Fruit fly (Drosophila melanogaster) whole organism, prepupa: Measurements from ENCODE around the gene Elp1.
A peak's percentile ranks its signal among the peaks of the same experiment; 100 is the strongest.

Experiments used
- Blimp-1 ChIP-seq: fragments of 200-800 bp; sonication (Bioruptor generic); optimal IDR thresholded peaks from 3 replicates; lab custom pipeline; 2017; ENCODE audit warnings: missing biosample characterization, missing genetic modification characterization, mild to moderate bottlenecking, moderate library complexity, missing genetic modification reagents
- CG11294 ChIP-seq: fragments of 200-800 bp; sonication (Bioruptor generic); IDR thresholded peaks from 2 replicates; pipeline ENCODE4 v1.3.6; 2022; ENCODE audit warnings: missing biosample characterization, missing genetic modification characterization
- CG11902 ChIP-seq: fragments of 200-800 bp; sonication (Bioruptor generic); optimal IDR thresholded peaks from 3 replicates; lab custom pipeline; 2016; ENCODE audit warnings: missing biosample characterization, missing genetic modification characterization
- CG15336 ChIP-seq: fragments of 200-800 bp; sonication (Bioruptor generic); IDR thresholded peaks from 2 replicates; pipeline ENCODE4 v1.3.6; 2022; ENCODE audit warnings: missing biosample characterization, missing genetic modification characterization
- CG1621 ChIP-seq: fragments of 200-800 bp; sonication (Bioruptor generic); optimal IDR thresholded peaks from 3 replicates; lab custom pipeline; 2018; ENCODE audit warnings: missing biosample characterization, mild to moderate bottlenecking, missing genetic modification characterization
- CG3032 ChIP-seq: fragments of 200-800 bp; optimal IDR thresholded peaks from 2 replicates; lab custom pipeline; 2019; ENCODE audit warnings: missing biosample characterization, mild to moderate bottlenecking, missing genetic modification characterization, moderate library complexity
- CG31627 ChIP-seq: fragments of 200-800 bp; sonication (Bioruptor generic); optimal IDR thresholded peaks from 3 replicates; lab custom pipeline; 2016; ENCODE audit warnings: missing biosample characterization, missing genetic modification characterization
- CG32006 ChIP-seq: fragments of 200-800 bp; sonication (Bioruptor generic); optimal IDR thresholded peaks from 3 replicates; lab custom pipeline; 2017; ENCODE audit warnings: missing biosample characterization, mild to moderate bottlenecking, missing genetic modification characterization
- CG34406 ChIP-seq: fragments of 200-800 bp; sonication (Bioruptor generic); optimal IDR thresholded peaks from 3 replicates; lab custom pipeline; 2016; ENCODE audit warnings: missing biosample characterization, missing genetic modification characterization
- CG3919 ChIP-seq: fragments of 200-800 bp; sonication (Bioruptor generic); optimal IDR thresholded peaks from 3 replicates; lab custom pipeline; 2016; ENCODE audit warnings: missing biosample characterization, missing genetic modification characterization
- CG4318 ChIP-seq: fragments of 200-800 bp; sonication (Bioruptor generic); optimal IDR thresholded peaks from 3 replicates; lab custom pipeline; 2017; ENCODE audit warnings: missing biosample characterization, mild to moderate bottlenecking, missing genetic modification characterization
- CG6163 ChIP-seq: fragments of 200-800 bp; sonication (Bioruptor generic); IDR thresholded peaks from 3 replicates; pipeline ENCODE4 v1.3.6; 2022; ENCODE audit warnings: missing biosample characterization, missing genetic modification characterization
- CG6276 ChIP-seq: fragments of 200-800 bp; sonication (Bioruptor generic); optimal IDR thresholded peaks from 2 replicates; lab custom pipeline; 2017; ENCODE audit warnings: missing biosample characterization, mild to moderate bottlenecking, missing genetic modification characterization
- CG6792 ChIP-seq: fragments of 200-800 bp; sonication (Bioruptor generic); optimal IDR thresholded peaks from 3 replicates; lab custom pipeline; 2016; ENCODE audit warnings: missing biosample characterization, missing genetic modification characterization
- CG6808 ChIP-seq: fragments of 200-800 bp; sonication (Bioruptor generic); optimal IDR thresholded peaks from 3 replicates; lab custom pipeline; 2017; ENCODE audit warnings: missing biosample characterization, missing genetic modification characterization, mild to moderate bottlenecking, moderate library complexity, missing genetic modification reagents
- CG6854 ChIP-seq: fragments of 200-800 bp; sonication (Bioruptor generic); optimal IDR thresholded peaks from 2 replicates; lab custom pipeline; 2017; ENCODE audit warnings: missing biosample characterization, mild to moderate bottlenecking, missing genetic modification characterization
- CG7368 ChIP-seq: fragments of 200-800 bp; sonication (Bioruptor generic); optimal IDR thresholded peaks from 3 replicates; lab custom pipeline; 2016; ENCODE audit warnings: missing biosample characterization, missing genetic modification characterization
- CG8119 ChIP-seq: fragments of 200-800 bp; sonication (Bioruptor generic); IDR thresholded peaks from 3 replicates; pipeline ENCODE4 v1.3.6; 2022; ENCODE audit warnings: missing biosample characterization, missing genetic modification characterization
- CG8319 ChIP-seq: fragments of 200-800 bp; sonication (Bioruptor generic); optimal IDR thresholded peaks from 3 replicates; lab custom pipeline; 2016; ENCODE audit warnings: missing biosample characterization, missing genetic modification characterization
- CG8632 ChIP-seq: fragments of 200-800 bp; sonication (Bioruptor generic); optimal IDR thresholded peaks from 3 replicates; lab custom pipeline; 2016; ENCODE audit warnings: missing biosample characterization, missing genetic modification characterization
- CG9139 ChIP-seq: fragments of 200-800 bp; sonication (Bioruptor generic); optimal IDR thresholded peaks from 3 replicates; lab custom pipeline; 2017; ENCODE audit warnings: missing biosample characterization, mild to moderate bottlenecking, missing genetic modification characterization
- Eip78C ChIP-seq: fragments of 200-800 bp; sonication (Bioruptor generic); peaks from one replicate; lab custom pipeline; 2016; ENCODE audit warnings: missing biosample characterization, missing genetic modification characterization
- Eip93F ChIP-seq: fragments of 200-800 bp; sonication (Bioruptor generic); optimal IDR thresholded peaks from 2 replicates; lab custom pipeline; 2016; ENCODE audit warnings: missing biosample characterization, mild to moderate bottlenecking, missing genetic modification characterization
- Ets21C ChIP-seq: fragments of 200-800 bp; sonication (Bioruptor generic); optimal IDR thresholded peaks from 3 replicates; lab custom pipeline; 2016; ENCODE audit warnings: missing biosample characterization, missing genetic modification characterization
- Hr38 ChIP-seq: sonication (Bioruptor generic); optimal IDR thresholded peaks from 2 replicates; lab custom pipeline; 2016; ENCODE audit warnings: missing biosample characterization, missing genetic modification characterization
- Hr39 ChIP-seq: fragments of 200-800 bp; sonication (Bioruptor generic); optimal IDR thresholded peaks from 2 replicates; lab custom pipeline; 2016; ENCODE audit warnings: missing biosample characterization, missing genetic modification characterization
- Hr4 ChIP-seq: fragments of 200-800 bp; sonication (Bioruptor generic); optimal IDR thresholded peaks from 3 replicates; lab custom pipeline; 2016; ENCODE audit warnings: missing biosample characterization, missing genetic modification characterization
- Lpt ChIP-seq: fragments of 200-800 bp; sonication (Bioruptor generic); optimal IDR thresholded peaks from 3 replicates; lab custom pipeline; 2016; ENCODE audit warnings: missing biosample characterization, missing genetic modification characterization
- OdsH ChIP-seq: fragments of 200-800 bp; sonication (Bioruptor generic); optimal IDR thresholded peaks from 3 replicates; lab custom pipeline; 2016; ENCODE audit warnings: missing biosample characterization, missing genetic modification characterization
- Smox ChIP-seq: fragments of 200-800 bp; sonication (Bioruptor generic); optimal IDR thresholded peaks from 3 replicates; lab custom pipeline; 2016; ENCODE audit warnings: missing biosample characterization, missing genetic modification characterization
- Sox14 ChIP-seq: fragments of 200-800 bp; sonication (Bioruptor generic); optimal IDR thresholded peaks from 3 replicates; lab custom pipeline; 2016; ENCODE audit warnings: missing biosample characterization, missing genetic modification characterization
- Sox15 ChIP-seq: fragments of 200-800 bp; sonication (Bioruptor generic); optimal IDR thresholded peaks from 3 replicates; lab custom pipeline; 2016; ENCODE audit warnings: missing biosample characterization, missing genetic modification characterization
- acj6 ChIP-seq: fragments of 200-800 bp; sonication (Bioruptor generic); optimal IDR thresholded peaks from 3 replicates; lab custom pipeline; 2016; ENCODE audit warnings: missing biosample characterization, missing genetic modification characterization
- cyc ChIP-seq: fragments of 200-800 bp; sonication (Bioruptor generic); optimal IDR thresholded peaks from 3 replicates; lab custom pipeline; 2016; ENCODE audit warnings: missing biosample characterization, missing genetic modification characterization
- dac ChIP-seq: fragments of 200-800 bp; sonication (Bioruptor generic); optimal IDR thresholded peaks from 2 replicates; lab custom pipeline; 2017; ENCODE audit warnings: missing biosample characterization, mild to moderate bottlenecking, missing genetic modification characterization
- dsx ChIP-seq: fragments of 200-800 bp; optimal IDR thresholded peaks from 3 replicates; lab custom pipeline; 2019; ENCODE audit warnings: missing biosample characterization, mild to moderate bottlenecking, missing genetic modification characterization, moderate library complexity; ENCODE audit not compliant: poor library complexity, severe bottlenecking
- esn ChIP-seq: fragments of 200-800 bp; sonication (Bioruptor generic); optimal IDR thresholded peaks from 2 replicates; lab custom pipeline; 2016; ENCODE audit warnings: missing biosample characterization, mild to moderate bottlenecking, missing genetic modification characterization, moderate library complexity
- fd59A ChIP-seq: fragments of 200-800 bp; sonication (Bioruptor generic); optimal IDR thresholded peaks from 2 replicates; lab custom pipeline; 2017; ENCODE audit warnings: missing biosample characterization, mild to moderate bottlenecking, missing genetic modification characterization, missing genetic modification reagents
- fd85E ChIP-seq: fragments of 200-800 bp; sonication (Bioruptor generic); optimal IDR thresholded peaks from 3 replicates; lab custom pipeline; 2016; ENCODE audit warnings: missing biosample characterization, missing genetic modification characterization
- fkh ChIP-seq: fragments of 200-800 bp; sonication (Bioruptor generic); optimal IDR thresholded peaks from 3 replicates; lab custom pipeline; 2017; ENCODE audit warnings: missing biosample characterization, mild to moderate bottlenecking, missing genetic modification characterization, moderate library complexity
- lz ChIP-seq: fragments of 200-800 bp; sonication (Bioruptor generic); optimal IDR thresholded peaks from 3 replicates; lab custom pipeline; 2016; ENCODE audit warnings: missing biosample characterization, missing genetic modification characterization
- net ChIP-seq: fragments of 200-800 bp; sonication (Bioruptor generic); optimal IDR thresholded peaks from 3 replicates; lab custom pipeline; 2016; ENCODE audit warnings: missing biosample characterization, missing genetic modification characterization
- salr ChIP-seq, 2 experiments: fragments of 200-800 bp; sonication (Bioruptor generic); optimal IDR thresholded peaks; 3 replicates each; lab custom pipeline; 2016 to 2018; ENCODE audit warnings: missing biosample characterization in 2 of 2, missing genetic modification characterization in 2 of 2, mild to moderate bottlenecking in 1 of 2
- spab ChIP-seq: fragments of 200-800 bp; sonication (Bioruptor generic); optimal IDR thresholded peaks from 2 replicates; lab custom pipeline; 2017; ENCODE audit warnings: missing biosample characterization, mild to moderate bottlenecking, missing genetic modification characterization, missing genetic modification reagents
- ss ChIP-seq, 2 experiments: fragments of 200-800 bp; sonication (Bioruptor generic); optimal IDR thresholded peaks; 2 replicates in 1 of 2; 3 replicates in 1 of 2; lab custom pipeline; 2017 to 2018; ENCODE audit warnings: mild to moderate bottlenecking in 2 of 2, missing biosample characterization in 2 of 2, missing genetic modification characterization in 2 of 2, moderate library complexity in 1 of 2
- svp ChIP-seq: fragments of 200-800 bp; sonication (Bioruptor generic); peaks from one replicate; lab custom pipeline; 2016; ENCODE audit warnings: missing biosample characterization, missing genetic modification characterization
- topi ChIP-seq: fragments of 200-800 bp; sonication (Bioruptor generic); optimal IDR thresholded peaks from 3 replicates; lab custom pipeline; 2016; ENCODE audit warnings: missing biosample characterization, missing genetic modification characterization

Gene Elp1

dm6 chr3R:11612467-11612866 lies 38.3 kb upstream of the Elp1 start:
- TF ChIP-seq acj6, result no peak
- TF ChIP-seq CG6276 (GFP tag; lab: Kevin White, UChicago), result no peak
- no peak for TF ChIP-seq CG3032 (tag; lab: Kevin White, UChicago)
- TF ChIP-seq dac (GFP tag; lab: Kevin White, UChicago), result no peak
- no peak for TF ChIP-seq CG1621
- no peak for TF ChIP-seq ss (GFP tag; optimal IDR thresholded peaks at IDR 0.05; lab: Kevin White, UChicago)
- no peak for TF ChIP-seq CG9139 (GFP tag; lab: Kevin White, UChicago)
- peak; percentile 55 for TF ChIP-seq CG15336 (GFP tag; lab: Robert Waterston, UW)
- no peak for TF ChIP-seq CG8119
- TF ChIP-seq CG7368, result no peak
- no peak for TF ChIP-seq Hr38
- no peak for TF ChIP-seq CG3919 (GFP tag; lab: Kevin White, UChicago)
- no peak for TF ChIP-seq CG6808 (GFP tag; lab: Kevin White, UChicago)
- no peak for TF ChIP-seq CG4318 (GFP tag; lab: Kevin White, UChicago)
- TF ChIP-seq CG32006 (GFP tag; lab: Kevin White, UChicago), result peak; percentile 30
- peak; percentile 57 for TF ChIP-seq Eip78C (GFP tag; lab: Kevin White, UChicago)
- no peak for TF ChIP-seq CG6792 (GFP tag; lab: Kevin White, UChicago)
- no peak for TF ChIP-seq spab (GFP tag; lab: Kevin White, UChicago)
- no peak for TF ChIP-seq CG6854 (GFP tag; lab: Kevin White, UChicago)
- no peak for TF ChIP-seq Smox (GFP tag; lab: Kevin White, UChicago)
- no peak for TF ChIP-seq CG8319
- no peak for TF ChIP-seq Ets21C (GFP tag; lab: Kevin White, UChicago)
- no peak for TF ChIP-seq Sox15 (GFP tag; lab: Kevin White, UChicago)
- peak; percentile 15 for TF ChIP-seq Hr4 (GFP tag; lab: Kevin White, UChicago)
- TF ChIP-seq topi (GFP tag; lab: Kevin White, UChicago), result no peak
- no peak for TF ChIP-seq dsx (GFP tag; lab: Kevin White, UChicago)
- no peak for TF ChIP-seq OdsH (GFP tag; lab: Kevin White, UChicago)
- TF ChIP-seq salr (GFP tag; optimal IDR thresholded peaks at IDR 0.05; lab: Kevin White, UChicago), result no peak
- TF ChIP-seq, all 60 proteins: peak for 4

dm6 chr3R:11613252-11614036 lies 37.3 kb upstream of the Elp1 start:
- TF ChIP-seq Eip78C (GFP tag; lab: Kevin White, UChicago) (peak; percentile 69), Lpt (no peak), CG31627 (GFP tag; lab: Kevin White, UChicago) (peak; percentile 73), CG8119 (no peak), fd59A (GFP tag; lab: Kevin White, UChicago) (no peak), fd85E (GFP tag; lab: Kevin White, UChicago) (no peak), CG6163 (no peak), CG4318 (GFP tag; lab: Kevin White, UChicago) (no peak), CG6808 (GFP tag; lab: Kevin White, UChicago) (no peak), Eip93F (GFP tag; lab: Kevin White, UChicago) (no peak), CG11902 (GFP tag; lab: Kevin White, UChicago) (peak; percentile 17), CG6854 (GFP tag; lab: Kevin White, UChicago) (peak; percentile 31), CG11294 (no peak), salr (GFP tag; optimal IDR thresholded peaks at IDR 0.05; lab: Kevin White, UChicago) (no peak), CG34406 (GFP tag; lab: Kevin White, UChicago) (no peak), CG8632 (GFP tag; lab: Kevin White, UChicago) (no peak), lz (GFP tag; lab: Kevin White, UChicago) (peak; percentile 52), Sox14 (peak; percentile 45), fkh (GFP tag; lab: Kevin White, UChicago) (peak; percentile 77), Hr39 (GFP tag; lab: Kevin White, UChicago) (peak; percentile 69), esn (GFP tag; lab: Kevin White, UChicago) (peak; percentile 57), CG3919 (GFP tag; lab: Kevin White, UChicago) (peak; percentile 48), svp (GFP tag; lab: Kevin White, UChicago) (peak; percentile 89), cyc (peak; percentile 63), CG9139 (GFP tag; lab: Kevin White, UChicago) (no peak), Blimp-1 (GFP tag; lab: Kevin White, UChicago) (no peak), Sox15 (GFP tag; lab: Kevin White, UChicago) (no peak), OdsH (GFP tag; lab: Kevin White, UChicago) (peak; percentile 22), CG6792 (GFP tag; lab: Kevin White, UChicago) (no peak), Hr4 (GFP tag; lab: Kevin White, UChicago) (no peak), topi (GFP tag; lab: Kevin White, UChicago) (peak; percentile 43), net (GFP tag; lab: Kevin White, UChicago) (no peak), Ets21C (GFP tag; lab: Kevin White, UChicago) (peak; percentile 7)
